Fruit fly (Drosophila melanogaster): ENCODE results near the gene Spase22-23.
A peak's percentile ranks its signal among the peaks of the same experiment; 100 is the strongest.

Spase22-23 gene

DNA sequence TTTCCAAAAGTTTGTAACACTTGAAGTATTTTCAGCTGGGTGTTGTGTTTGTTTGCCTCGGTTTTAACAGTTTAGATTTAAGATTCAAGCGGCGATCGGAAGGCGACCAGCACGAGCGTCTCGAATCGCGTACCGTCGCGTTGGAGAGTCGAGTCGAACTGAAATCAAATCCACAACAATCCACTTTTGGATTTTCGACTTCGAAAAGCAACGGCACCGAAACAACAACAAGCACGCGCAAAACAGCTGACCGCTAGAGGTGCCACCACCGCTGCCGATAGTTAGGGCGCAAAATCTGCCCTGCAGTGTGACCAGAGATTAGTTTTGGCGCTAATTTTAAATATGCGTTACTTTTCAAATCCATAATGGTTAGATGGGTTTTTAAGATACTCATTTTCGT lies 41.2 kb upstream of the Spase22-23 start, which contains the start of gene jar (continued):
- TF ChIP-seq fd102C (GFP tag; optimal IDR thresholded peaks at IDR 0.05), result peak; percentile 21
- no peak for TF ChIP-seq NK7.1 (GFP tag; optimal IDR thresholded peaks at IDR 0.05)
- TF ChIP-seq zen (tag; optimal IDR thresholded peaks at IDR 0.05), result peak; percentile 27
- TF ChIP-seq esg (GFP tag; conservative IDR thresholded peaks at IDR 0.05), result no peak
- TF ChIP-seq Taf1 (GFP tag; IDR thresholded peaks at IDR 0.05), result no peak
- no peak for TF ChIP-seq CG32772 (GFP tag; IDR thresholded peaks at IDR 0.05)
- peak; percentile 44 for TF ChIP-seq caup (GFP tag; optimal IDR thresholded peaks at IDR 0.05; ENCODE audit: severe bottlenecking)
- TF ChIP-seq CG7745 (tag; optimal IDR thresholded peaks at IDR 0.05), result peak; percentile 11
- TF ChIP-seq CG5953 (GFP tag; IDR thresholded peaks at IDR 0.05), result peak; percentile 66; the same call in 1 of the 2 replicates
- no peak for TF ChIP-seq CG12236 (GFP tag; optimal IDR thresholded peaks at IDR 0.05)
- TF ChIP-seq CG31224 (GFP tag; IDR thresholded peaks at IDR 0.05), result no peak
- TF ChIP-seq mld (GFP tag; IDR thresholded peaks at IDR 0.05; ENCODE audit: partially characterized antibody), result peak; percentile 70; the same call in 2 of the 3 replicates
- TF ChIP-seq gro (GFP tag; optimal IDR thresholded peaks at IDR 0.05), result peak; percentile 32
- no peak for TF ChIP-seq fd3F (GFP tag; optimal IDR thresholded peaks at IDR 0.05)
- TF ChIP-seq fru (optimal IDR thresholded peaks at IDR 0.05), result no peak
- peak; percentile 88 for TF ChIP-seq ato (GFP tag; IDR thresholded peaks at IDR 0.05; ENCODE audit: partially characterized antibody)
- peak; percentile 34 for TF ChIP-seq CG2678 (tag; optimal IDR thresholded peaks at IDR 0.05)
- no peak for TF ChIP-seq CG13424 (tag; optimal IDR thresholded peaks at IDR 0.05)
- no peak for TF ChIP-seq CG14441 (GFP tag; IDR thresholded peaks at IDR 0.05)
- no peak for TF ChIP-seq CG17612 (GFP tag; IDR thresholded peaks at IDR 0.05)
- TF ChIP-seq psq (GFP tag; optimal IDR thresholded peaks at IDR 0.05), result no peak
- peak; percentile 71 for TF ChIP-seq CG10543 (GFP tag; optimal IDR thresholded peaks at IDR 0.05)
- TF ChIP-seq Oaz (GFP tag; IDR thresholded peaks at IDR 0.05), result peak; percentile 41; the same call in 1 of the 2 replicates
- TF ChIP-seq ase (GFP tag; IDR thresholded peaks at IDR 0.05), result no peak
- no peak for TF ChIP-seq jing (GFP tag; optimal IDR thresholded peaks at IDR 0.05)
- TF ChIP-seq CG8478 (optimal IDR thresholded peaks at IDR 0.05), result no peak
- TF ChIP-seq Dll (GFP tag; IDR thresholded peaks at IDR 0.05; ENCODE audit: partially characterized antibody), result peak; percentile 92
- TF ChIP-seq CG7372 (GFP tag; IDR thresholded peaks at IDR 0.05), result no peak
- TF ChIP-seq PHDP (tag; optimal IDR thresholded peaks at IDR 0.05), result peak; percentile 46
- TF ChIP-seq dan (GFP tag; IDR thresholded peaks at IDR 0.05), result no peak
- peak; percentile 21 for TF ChIP-seq ATbp (GFP tag; optimal IDR thresholded peaks at IDR 0.05)
- TF ChIP-seq yki (optimal IDR thresholded peaks at IDR 0.05), result no peak
- no peak for TF ChIP-seq sima (GFP tag; optimal IDR thresholded peaks at IDR 0.05)
- no peak for TF ChIP-seq CG30403 (GFP tag; optimal IDR thresholded peaks at IDR 0.05)
- peak; percentile 33 for TF ChIP-seq org-1 (GFP tag; optimal IDR thresholded peaks at IDR 0.05)
- peak; percentile 65 for TF ChIP-seq gfzf (GFP tag; optimal IDR thresholded peaks at IDR 0.05)
- TF ChIP-seq Stat92E (GFP tag; optimal IDR thresholded peaks at IDR 0.05), result peak in 1 of 3 experiments; percentile 73
- no peak for TF ChIP-seq Six4 (GFP tag; optimal IDR thresholded peaks at IDR 0.05)
- no peak for TF ChIP-seq cato (GFP tag; optimal IDR thresholded peaks at IDR 0.05; ENCODE audit: borderline replicate concordance)
- TF ChIP-seq usp (GFP tag; optimal IDR thresholded peaks at IDR 0.05), result no peak
- TF ChIP-seq CG31365 (tag; optimal IDR thresholded peaks at IDR 0.05), result peak; percentile 44
- no peak for TF ChIP-seq CG3163 (GFP tag; optimal IDR thresholded peaks at IDR 0.05)
- no peak for TF ChIP-seq hth (optimal IDR thresholded peaks at IDR 0.05)
- TF ChIP-seq Doc2 (GFP tag; IDR thresholded peaks at IDR 0.05), result no peak
- no peak for TF ChIP-seq Chrac-16 (GFP tag; optimal IDR thresholded peaks at IDR 0.05)
- no peak for TF ChIP-seq ind (GFP tag; optimal IDR thresholded peaks at IDR 0.05)
- TF ChIP-seq Blimp-1 (GFP tag; optimal IDR thresholded peaks at IDR 0.05), result peak; percentile 5
- no peak for TF ChIP-seq CG7271 (tag; optimal IDR thresholded peaks at IDR 0.05)
- TF ChIP-seq CG17568 (GFP tag; optimal IDR thresholded peaks at IDR 0.05), result no peak
- TF ChIP-seq D19A (tag; optimal IDR thresholded peaks at IDR 0.05), result peak; percentile 34
- peak; percentile 11; the same call in 1 of the 2 replicates for TF ChIP-seq CG11247 (GFP tag; IDR thresholded peaks at IDR 0.05)
- TF ChIP-seq CG3065 (GFP tag; optimal IDR thresholded peaks at IDR 0.05), result no peak
